Worm (Caenorhabditis elegans): ENCODE data around the gene snu-66.

DNA sequence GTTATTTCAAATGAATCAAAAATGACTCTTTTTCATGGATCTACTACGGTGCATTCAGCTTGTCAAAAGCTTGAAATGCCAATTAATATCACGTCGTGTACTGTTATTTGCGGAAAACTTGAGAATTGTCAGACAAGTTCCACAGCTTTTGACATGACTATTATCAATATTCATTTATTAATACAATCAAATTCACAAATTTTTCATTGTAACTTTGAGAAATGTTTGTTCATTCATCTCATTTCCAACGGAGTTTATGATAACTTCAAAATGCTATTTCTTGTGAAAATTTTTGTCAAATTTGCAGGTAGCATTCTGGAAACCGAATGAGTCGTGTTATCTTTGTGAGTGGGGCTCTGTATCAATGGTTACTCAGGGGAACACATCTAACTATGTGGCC is 42.6 kb upstream of the snu-66 start, which contains the start of gene C50E3.15:
- TF ChIP-seq W03F9.2 (tag; optimal IDR thresholded peaks at IDR 0.05), result no peak
- TF ChIP-seq him-1 (tag; optimal IDR thresholded peaks at IDR 0.05), result no peak
- no peak for TF ChIP-seq dao-5 (tag; optimal IDR thresholded peaks at IDR 0.05)

Data from whole organism, L4/young adult.